Worm (Caenorhabditis elegans): ENCODE data around the gene col-2.

The col-2 gene

DNA sequence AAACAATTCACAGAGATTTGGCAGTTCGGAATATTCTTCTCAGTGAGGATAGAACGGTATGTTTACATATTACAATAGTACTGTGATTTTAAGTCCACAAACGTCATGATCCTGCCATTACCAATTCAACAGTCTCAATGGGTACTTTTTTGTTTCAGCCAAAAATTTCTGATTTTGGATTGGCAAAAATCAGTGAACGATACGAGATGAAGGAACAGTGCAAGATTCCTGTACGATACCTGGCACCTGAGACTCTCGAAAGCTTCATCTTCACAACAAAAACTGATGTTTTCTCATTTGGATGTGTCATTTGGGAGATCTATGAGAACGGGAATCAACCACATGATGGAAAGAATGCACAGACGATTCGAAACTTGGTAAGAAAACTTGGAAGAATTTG is 7.2 kb downstream of the col-2 start:
- TF ChIP-seq attf-5 (GFP tag; optimal IDR thresholded peaks at IDR 0.05) (no peak), somi-1 (GFP tag; optimal IDR thresholded peaks at IDR 0.05) (no peak), C06A6.2 (GFP tag; conservative IDR thresholded peaks at IDR 0.05) (no peak), ztf-25 (GFP tag; IDR thresholded peaks at IDR 0.05) (no peak), madf-3 (GFP tag; IDR thresholded peaks at IDR 0.05) (no peak), egl-18 (GFP tag; IDR thresholded peaks at IDR 0.05) (no peak)

DNA sequence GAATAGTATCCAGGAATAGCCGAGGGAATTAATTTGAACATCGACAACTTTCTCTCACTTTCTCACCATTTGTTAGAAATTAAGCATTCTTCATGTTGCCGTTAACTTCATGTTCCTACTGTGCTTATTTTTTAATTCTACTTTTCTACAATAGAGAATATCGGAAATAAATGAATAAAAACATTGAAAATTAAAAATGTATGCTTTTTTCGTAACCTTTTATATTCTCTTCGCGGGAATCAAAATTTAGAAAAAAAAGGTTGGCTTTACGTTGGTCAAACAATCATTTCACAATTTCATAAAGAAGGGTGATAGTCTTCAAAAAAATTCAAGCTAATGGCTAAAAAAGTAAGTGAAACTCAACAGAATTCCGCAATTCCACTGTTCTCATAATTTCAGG is 9.4 kb downstream of the col-2 start, which contains the start of gene W01B6.5:
Gene W01B6.5, plus strand, starts transcription at position 301 of the 400 bp plus-strand sequence.
- TF ChIP-seq Y53F4B.3 (GFP tag; IDR thresholded peaks at IDR 0.05) (no peak), Y53G8AR.9 (GFP tag; conservative IDR thresholded peaks at IDR 0.05) (no peak), lin-40 (tag; optimal IDR thresholded peaks at IDR 0.05) (no peak), lsl-1 (GFP tag; optimal IDR thresholded peaks at IDR 0.05) (no peak), bed-2 (GFP tag; IDR thresholded peaks at IDR 0.05) (no peak), T07F8.4 (tag; optimal IDR thresholded peaks at IDR 0.05) (no peak)

DNA sequence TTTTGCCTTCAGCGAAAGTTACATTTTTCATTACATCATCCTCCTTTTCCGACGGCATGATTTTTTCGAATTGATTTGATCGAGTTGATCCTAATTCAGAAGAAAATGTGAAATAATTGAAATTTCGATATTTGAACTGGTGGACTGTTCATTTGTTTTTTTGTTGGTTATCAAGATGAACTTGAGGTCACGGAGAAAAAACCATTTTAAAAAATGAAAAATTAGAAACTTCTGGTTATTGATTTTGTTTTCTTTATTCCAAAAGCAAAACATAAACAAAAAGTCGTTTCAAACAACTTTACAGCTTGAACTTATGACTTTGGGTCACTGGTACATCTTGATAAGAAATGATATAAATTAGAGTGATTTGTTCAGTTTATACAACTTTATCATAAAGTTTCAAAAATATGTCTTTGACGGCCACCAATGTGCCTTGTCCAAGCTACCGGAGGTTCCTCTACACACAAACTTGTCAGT is 10.2 kb downstream of the col-2 start, which contains the start of the genes ttbk-4 and W01B6.4:
Gene ttbk-4, minus strand, starts transcription at position 101 of the 477 bp plus-strand sequence.
Gene W01B6.4, plus strand, starts transcription at position 427 of the 477 bp plus-strand sequence.
- TF ChIP-seq attf-3 (GFP tag; conservative IDR thresholded peaks at IDR 0.05) (no peak), Y53F4B.3 (GFP tag; IDR thresholded peaks at IDR 0.05) (no peak), lin-40 (tag; optimal IDR thresholded peaks at IDR 0.05) (no peak), F33H1.4 (GFP tag; IDR thresholded peaks at IDR 0.05) (no peak), dpl-1 (GFP tag; optimal IDR thresholded peaks at IDR 0.05) (no peak), ZK185.1 (tag; optimal IDR thresholded peaks at IDR 0.05; ENCODE audit: poor library complexity, severe bottlenecking) (no peak), lsl-1 (GFP tag; optimal IDR thresholded peaks at IDR 0.05) (no peak), hsf-1 (GFP tag; IDR thresholded peaks at IDR 0.05) (no peak), F10E7.11 (tag; optimal IDR thresholded peaks at IDR 0.05) (no peak), rpc-1 (optimal IDR thresholded peaks at IDR 0.05) (no peak), rpc-1 (tag; optimal IDR thresholded peaks at IDR 0.05) (no peak), Y95B8A.8 (GFP tag; IDR thresholded peaks at IDR 0.05) (no peak), let-526 (GFP tag; IDR thresholded peaks at IDR 0.05) (no peak), zfh-2 (GFP tag; conservative IDR thresholded peaks at IDR 0.05) (no peak), nhr-179 (tag; optimal IDR thresholded peaks at IDR 0.05) (no peak)

DNA sequence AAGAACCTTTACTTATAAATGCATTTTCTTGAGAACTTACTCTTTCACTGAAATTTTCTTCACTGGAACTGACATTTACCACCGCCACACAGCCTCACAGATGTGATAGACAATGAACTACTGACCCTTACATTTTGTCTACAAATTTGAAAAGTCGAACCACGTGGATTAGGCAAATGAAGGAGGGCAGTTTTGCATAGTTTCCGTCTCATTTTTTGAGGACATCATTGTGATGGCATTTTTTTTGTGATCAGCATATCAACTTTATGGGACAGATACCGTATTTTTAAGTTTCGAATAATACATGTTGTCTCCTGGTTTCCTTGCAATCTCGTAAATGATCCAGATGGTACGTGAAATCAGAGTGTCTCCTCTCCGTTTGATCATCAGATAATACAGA is 12.7 kb downstream of the col-2 start, which contains the start of gene W01B6.3:
Gene W01B6.3, minus strand, starts transcription at position 101 of the 400 bp plus-strand sequence.
- TF ChIP-seq B0261.1 (tag; optimal IDR thresholded peaks at IDR 0.05): no peak
- no peak for TF ChIP-seq F37B4.10 (GFP tag; IDR thresholded peaks at IDR 0.05)
- TF ChIP-seq tlf-1 (GFP tag; optimal IDR thresholded peaks at IDR 0.05): no peak
- no peak for TF ChIP-seq ceh-91 (GFP tag; IDR thresholded peaks at IDR 0.05)
- no peak for TF ChIP-seq xnd-1 (tag; optimal IDR thresholded peaks at IDR 0.05)
- TF ChIP-seq K12H6.12 (tag; optimal IDR thresholded peaks at IDR 0.05): no peak
- no peak for TF ChIP-seq lin-35 (GFP tag; optimal IDR thresholded peaks at IDR 0.05)
- no peak for TF ChIP-seq ceh-58 (GFP tag; IDR thresholded peaks at IDR 0.05)
- TF ChIP-seq snpc-4 (GFP tag; optimal IDR thresholded peaks at IDR 0.05): no peak
- no peak for TF ChIP-seq snpc-4 (tag; optimal IDR thresholded peaks at IDR 0.05)
- TF ChIP-seq let-607 (tag; optimal IDR thresholded peaks at IDR 0.05): no peak
- no peak for TF ChIP-seq ceh-40 (GFP tag; IDR thresholded peaks at IDR 0.05)
- no peak for TF ChIP-seq ceh-79 (tag; optimal IDR thresholded peaks at IDR 0.05)

Data from whole organism, young adult.